Worm (Caenorhabditis elegans) whole organism, L4 larva: Measurements from ENCODE around the gene F15A4.5.

Source experiments
- ama-1 ChIP-seq: fragments of 150-350 bp; optimal IDR thresholded peaks from 2 replicates; lab custom pipeline; 2014; ENCODE audit warnings: inconsistent platforms, mixed read lengths
- daf-8 ChIP-seq: fragments of 200-800 bp; sonication (Bioruptor generic); IDR thresholded peaks from 2 replicates; pipeline ENCODE4 v1.3.6; 2022; ENCODE audit warnings: missing genetic modification characterization, missing compliant biosample characterization
- dmd-6 ChIP-seq: fragments of 200-800 bp; sonication (Bioruptor generic); IDR thresholded peaks from 2 replicates; pipeline ENCODE4 v1.3.6; 2022; ENCODE audit warnings: missing genetic modification reagents, missing genetic modification characterization, missing compliant biosample characterization
- dmd-8 ChIP-seq: fragments of 200-800 bp; sonication (Bioruptor generic); IDR thresholded peaks from 2 replicates; pipeline ENCODE4 v1.3.6; 2022; ENCODE audit warnings: missing genetic modification characterization, missing compliant biosample characterization
- fkh-10 ChIP-seq: fragments of 150-350 bp; optimal IDR thresholded peaks from 2 replicates; lab custom pipeline; 2014; ENCODE audit warnings: missing biosample characterization, missing genetic modification reagents, missing genetic modification characterization
- lin-39 ChIP-seq: fragments of 150-350 bp; optimal IDR thresholded peaks from 2 replicates; lab custom pipeline; 2014; ENCODE audit warnings: missing biosample characterization, missing genetic modification reagents, missing genetic modification characterization
- nhr-10 ChIP-seq: fragments of 150-350 bp; optimal IDR thresholded peaks from 2 replicates; lab custom pipeline; 2014; ENCODE audit warnings: missing biosample characterization, missing genetic modification characterization
- nhr-11 ChIP-seq: fragments of 150-350 bp; optimal IDR thresholded peaks from 2 replicates; lab custom pipeline; 2014; ENCODE audit warnings: missing biosample characterization, missing genetic modification characterization
- nhr-111 ChIP-seq: fragments of 200-800 bp; sonication (Bioruptor generic); optimal IDR thresholded peaks from 2 replicates; lab custom pipeline; 2018; ENCODE audit warnings: mild to moderate bottlenecking, missing genetic modification characterization, missing compliant biosample characterization
- nhr-237 ChIP-seq: sonication (generic microtip); optimal IDR thresholded peaks from 2 replicates; lab custom pipeline; 2017; ENCODE audit warnings: missing biosample characterization, missing genetic modification characterization
- nhr-28 ChIP-seq: fragments of 150-350 bp; optimal IDR thresholded peaks from 2 replicates; lab custom pipeline; 2014; ENCODE audit warnings: missing biosample characterization, missing genetic modification characterization
- pqm-1 ChIP-seq: sonication (generic microtip); optimal IDR thresholded peaks from 2 replicates; lab custom pipeline; 2017; ENCODE audit warnings: missing biosample characterization, missing genetic modification characterization
- unc-39 ChIP-seq: sonication (generic microtip); optimal IDR thresholded peaks from 2 replicates; lab custom pipeline; 2017; ENCODE audit warnings: missing biosample characterization, missing genetic modification characterization
- vab-7 ChIP-seq: fragments of 200-800 bp; sonication (Bioruptor generic); IDR thresholded peaks from 2 replicates; pipeline ENCODE4 v1.3.6; 2022; ENCODE audit warnings: missing genetic modification reagents, missing genetic modification characterization, missing compliant biosample characterization

- TF ChIP-seq ama-1 (lab: Kevin White, UChicago) (no peak), nhr-111 (GFP tag; lab: Kevin White, UChicago) (no peak), fkh-10 (GFP tag; lab: Kevin White, UChicago) (no peak), nhr-237 (tag; lab: Kevin White, UChicago) (no peak), pqm-1 (tag; lab: Kevin White, UChicago) (no peak), nhr-10 (tag; lab: Kevin White, UChicago) (no peak), nhr-11 (tag; lab: Kevin White, UChicago) (no peak), unc-39 (tag; lab: Kevin White, UChicago) (no peak), lin-39 (tag; lab: Kevin White, UChicago) (no peak), dmd-6 (GFP tag; lab: Robert Waterston, UW) (no peak), nhr-28 (tag; lab: Kevin White, UChicago) (no peak), dmd-8 (GFP tag; lab: Robert Waterston, UW) (no peak), vab-7 (GFP tag; lab: Robert Waterston, UW) (no peak), daf-8 (GFP tag; lab: Robert Waterston, UW) (no peak)
These were observed 5.5 kb downstream of the F15A4.5 start, which contains the start of gene sre-37 for ce11 chrII:12465557-12465956.
